Fruit fly (Drosophila melanogaster) whole organism, larva: ENCODE results near the gene CG8861.

Experiments
- noc ChIP-seq: fragments of 200-800 bp; sonication (Bioruptor generic); optimal IDR thresholded peaks from 3 replicates; lab custom pipeline; 2019; ENCODE audit warnings: missing biosample characterization, mild to moderate bottlenecking, missing genetic modification characterization, moderate library complexity

The CG8861 gene

DNA sequence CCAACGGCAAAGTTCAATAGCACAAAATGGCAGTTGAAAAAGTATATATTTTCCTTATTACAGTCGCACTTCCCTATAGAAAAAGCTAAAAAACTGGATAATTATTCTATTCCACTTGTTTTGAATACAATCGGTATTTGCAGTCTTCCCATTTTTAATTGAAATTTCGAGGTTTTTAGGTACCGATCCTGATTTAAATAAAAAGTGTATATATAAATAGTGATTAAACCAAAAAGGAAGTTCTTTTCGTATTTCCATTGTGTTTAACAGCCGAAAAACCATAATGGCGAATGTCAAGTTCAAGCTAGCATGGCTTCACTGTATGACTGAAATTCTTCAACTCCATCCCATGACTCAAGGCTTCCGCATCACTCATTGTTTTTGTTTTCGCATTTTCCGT lies 18.2 kb upstream of the CG8861 start:
- TF ChIP-seq noc (tag; lab: Kevin White, UChicago): no peak

dm6 chr3R:9345904-9346303 lies 17.6 kb upstream of the CG8861 start:
- TF ChIP-seq noc (tag; lab: Kevin White, UChicago): no peak

dm6 chr3R:9344791-9345208 lies 16.5 kb upstream of the CG8861 start:
- TF ChIP-seq noc (tag; lab: Kevin White, UChicago): peak; percentile 49

- TF ChIP-seq noc (tag; lab: Kevin White, UChicago): no peak
Observed at dm6 chr3R:9344186-9344790, 16.0 kb upstream of the CG8861 start.

- no peak for TF ChIP-seq noc (tag; lab: Kevin White, UChicago)
Observed at dm6 chr3R:9343645-9344044, 15.3 kb upstream of the CG8861 start.

dm6 chr3R:9343022-9343587 lies 14.8 kb upstream of the CG8861 start:
- TF ChIP-seq noc (tag; lab: Kevin White, UChicago): no peak

DNA sequence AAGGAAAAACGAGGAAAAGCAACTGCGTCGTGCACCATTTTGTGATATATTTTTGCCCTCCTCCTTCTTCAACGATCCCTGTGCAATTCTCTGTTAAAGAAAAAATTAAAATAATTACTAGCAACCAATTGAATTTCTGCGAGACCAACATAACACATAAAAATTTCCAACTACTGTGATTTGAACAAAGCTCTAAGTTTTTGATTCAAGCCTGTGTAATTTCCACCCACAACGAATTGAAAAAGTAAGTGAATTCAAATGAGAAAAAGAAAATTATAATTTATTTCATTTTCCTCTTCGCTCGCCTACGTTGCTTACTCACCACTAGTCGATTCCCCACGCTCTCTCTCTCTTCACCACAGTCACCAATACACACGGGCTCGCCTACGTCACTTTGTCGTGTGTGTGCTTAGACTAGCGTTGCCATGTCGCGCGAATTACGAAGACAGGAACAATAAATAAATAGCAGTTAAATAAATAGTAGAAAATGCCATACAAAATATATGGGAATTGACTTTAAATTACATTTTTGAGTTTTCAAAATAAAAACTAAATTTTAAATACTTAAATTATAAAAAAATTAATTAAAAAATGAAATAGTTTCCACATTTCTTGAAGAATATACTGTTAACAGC lies 14.1 kb upstream of the CG8861 start:
- TF ChIP-seq noc (tag; lab: Kevin White, UChicago): peak; percentile 78

DNA sequence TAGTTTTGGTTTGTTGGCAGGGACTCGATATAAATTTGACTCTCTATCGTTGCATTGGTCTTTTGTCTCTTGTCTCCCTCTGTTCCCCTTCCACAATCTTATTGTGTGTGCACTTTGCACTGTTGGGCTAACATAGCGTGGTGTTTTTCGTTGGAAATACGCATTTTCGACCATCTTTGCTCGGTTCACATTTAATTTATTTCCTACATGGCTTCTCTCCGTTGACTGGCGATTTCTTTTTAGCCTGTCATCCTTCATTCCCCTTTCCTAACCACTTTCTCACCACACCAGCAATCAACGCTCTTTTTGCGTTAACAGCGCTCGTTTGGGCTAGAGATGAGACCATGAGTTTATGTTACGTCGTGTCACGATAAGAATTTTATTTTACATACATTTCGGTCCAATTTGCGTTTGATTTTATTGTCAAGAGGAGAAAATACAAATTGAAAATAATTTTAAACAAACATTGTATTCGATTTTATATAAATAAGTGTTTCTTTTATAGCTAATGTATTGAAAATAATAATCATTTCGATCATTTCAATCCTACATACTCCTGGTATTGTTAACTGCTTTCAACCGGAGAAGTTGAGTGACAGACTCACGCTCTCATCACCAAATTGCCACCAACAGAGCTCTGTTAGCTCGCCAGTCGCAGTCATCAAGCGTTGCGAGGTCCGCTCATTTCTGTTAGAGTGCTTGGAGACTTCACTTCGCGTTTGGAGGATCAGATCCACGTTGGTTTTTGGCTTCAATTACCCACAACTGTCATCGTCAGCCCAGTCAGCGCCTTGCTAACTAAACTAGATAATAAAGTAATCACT lies 13.1 kb upstream of the CG8861 start:
- peak; percentile 93 for TF ChIP-seq noc (tag; lab: Kevin White, UChicago)

DNA sequence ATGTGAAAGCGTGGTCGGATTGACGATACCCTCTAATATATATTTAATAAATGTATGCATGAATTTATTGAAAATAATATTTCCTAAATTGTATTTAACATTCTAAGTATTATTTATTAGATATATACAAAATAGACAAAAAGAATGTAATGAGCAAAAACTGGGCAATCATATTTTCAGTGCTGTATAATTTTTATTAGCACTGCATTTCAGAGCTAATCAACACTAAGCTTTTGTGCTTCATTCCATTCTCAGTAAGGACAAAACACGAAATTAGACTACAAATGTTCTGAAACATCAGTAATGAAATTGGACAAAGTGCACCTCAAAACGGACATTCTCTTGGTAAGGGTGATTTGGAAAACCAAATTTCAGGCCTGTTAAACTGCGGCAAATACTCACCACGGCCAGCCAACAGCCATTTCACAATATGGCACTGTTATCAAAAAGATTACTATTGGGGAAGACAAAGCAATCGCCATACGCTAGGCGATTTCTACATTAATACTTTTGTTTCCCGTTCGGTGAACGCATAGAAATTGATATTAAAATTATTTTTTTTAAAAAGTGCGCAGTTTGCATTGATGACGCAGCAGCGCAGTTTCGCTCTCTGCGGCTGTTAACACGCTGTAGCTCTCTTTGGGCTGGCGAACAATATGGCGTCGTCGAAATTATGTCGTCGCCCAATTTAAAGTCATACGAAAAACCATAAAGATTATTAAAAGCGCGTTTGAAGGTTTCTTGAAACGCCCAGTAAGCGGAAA lies 12.3 kb upstream of the CG8861 start:
- TF ChIP-seq noc (tag; lab: Kevin White, UChicago): peak; percentile 95

DNA sequence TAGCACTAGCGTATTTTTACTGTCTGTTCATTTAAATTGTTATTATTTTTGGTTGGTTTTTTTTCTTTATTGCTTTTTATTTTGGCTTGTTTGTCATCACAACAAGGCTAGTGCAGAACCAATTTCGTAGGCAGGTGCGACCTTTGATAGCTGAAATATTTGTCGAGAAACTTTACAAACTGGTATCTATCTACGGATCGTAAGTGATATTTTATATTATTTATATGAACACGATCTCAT lies 11.7 kb upstream of the CG8861 start, which contains the start of gene drn:
Gene drn (plus strand): TSS at position 141 of the 240 bp plus-strand sequence.
- no peak for TF ChIP-seq noc (tag; lab: Kevin White, UChicago)

- peak; percentile 32 for TF ChIP-seq noc (tag; lab: Kevin White, UChicago)
Observed at dm6 chr3R:9339176-9340075, 11.1 kb upstream of the CG8861 start.

- no peak for TF ChIP-seq noc (tag; lab: Kevin White, UChicago)
Observed at dm6 chr3R:9338771-9339170, 10.5 kb upstream of the CG8861 start.

DNA sequence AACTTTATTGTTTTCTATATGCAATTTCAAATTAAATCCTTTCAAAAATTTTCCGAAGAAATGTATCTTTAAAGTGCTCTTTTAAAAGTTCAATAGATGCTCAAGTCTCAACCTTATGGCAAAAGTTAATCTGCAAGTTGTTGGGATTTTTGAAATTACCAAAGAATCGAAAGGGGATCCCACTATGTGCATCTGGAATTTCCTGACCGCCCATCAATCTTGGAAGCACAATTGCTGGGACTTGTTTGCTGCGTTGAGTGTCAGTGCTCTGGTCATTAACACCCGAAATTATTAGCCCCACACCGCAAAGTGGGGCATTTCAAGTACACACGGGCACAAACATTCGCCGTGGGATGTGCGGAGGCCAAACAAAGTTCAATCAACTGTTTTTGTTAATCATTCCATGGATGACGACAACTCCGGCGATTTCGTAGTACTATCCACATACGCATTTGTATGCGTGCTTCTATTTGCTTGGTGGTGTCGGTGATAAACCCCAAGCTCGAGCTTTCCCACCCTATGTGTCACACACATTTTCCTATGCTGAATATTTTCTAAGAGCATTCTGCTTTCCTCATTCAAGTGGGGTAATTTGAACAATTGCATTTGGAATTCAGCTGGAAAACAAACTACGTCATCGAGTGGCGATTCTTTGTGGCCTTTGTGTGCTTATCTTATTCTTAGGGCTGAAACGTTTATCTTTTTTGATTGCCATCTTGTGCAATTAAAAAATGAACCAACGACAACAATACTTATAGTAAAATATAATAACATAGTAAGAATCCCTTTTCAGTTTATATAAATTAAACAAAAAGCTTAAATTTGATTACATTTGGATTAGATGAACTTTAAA lies 9.3 kb upstream of the CG8861 start:
- TF ChIP-seq noc (tag; lab: Kevin White, UChicago): no peak
